Worm (Caenorhabditis elegans): ENCODE data around the gene decr-1.1.

DNA sequence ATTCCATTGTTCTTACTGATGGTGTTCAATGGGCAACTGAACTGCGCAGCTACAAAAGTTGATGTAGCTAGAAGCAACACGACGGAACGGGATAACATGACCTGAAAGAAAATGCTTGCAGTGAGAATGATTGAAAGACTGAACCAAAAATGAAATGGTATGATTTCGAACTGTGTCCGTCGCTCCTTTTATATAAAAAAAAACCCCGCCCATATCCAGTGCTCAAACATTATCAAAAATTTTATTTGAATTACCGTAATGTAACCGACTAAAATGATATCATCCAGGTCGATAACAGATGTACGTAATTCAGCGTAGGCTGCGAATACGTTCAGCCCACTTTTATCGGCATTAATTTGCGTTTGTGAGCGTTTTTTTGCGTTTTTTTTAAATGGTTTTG is 43.8 kb upstream of the decr-1.1 start, which contains the start of gene irg-5:
- TF ChIP-seq mec-3 (tag; optimal IDR thresholded peaks at IDR 0.05; ENCODE audit: borderline replicate concordance) (no peak), dve-1 (tag; optimal IDR thresholded peaks at IDR 0.05) (no peak), rnt-1 (tag; optimal IDR thresholded peaks at IDR 0.05) (no peak), T23F11.4 (GFP tag; optimal IDR thresholded peaks at IDR 0.05) (no peak), elt-2 (tag; optimal IDR thresholded peaks at IDR 0.05) (no peak), sdc-2 (tag; optimal IDR thresholded peaks at IDR 0.05) (no peak), K09A11.1 (tag; optimal IDR thresholded peaks at IDR 0.05; ENCODE audit: insufficient read depth) (no peak), sox-2 (GFP tag; IDR thresholded peaks at IDR 0.05) (no peak), ama-1 (optimal IDR thresholded peaks at IDR 0.05) (no peak), eyg-1 (tag; optimal IDR thresholded peaks at IDR 0.05) (no peak), hlh-6 (tag; optimal IDR thresholded peaks at IDR 0.05) (no peak), nfya-1 (tag; optimal IDR thresholded peaks at IDR 0.05) (no peak)
